Worm (Caenorhabditis elegans) whole organism, L3 larva: ENCODE measurements around the gene hgap-2.

ENCODE experiments used
- R02D3.7 ChIP-seq: fragments of 150-350 bp; optimal IDR thresholded peaks from 2 replicates; lab custom pipeline; 2014; ENCODE audit warnings: missing biosample characterization, missing genetic modification characterization
- eor-1 ChIP-seq, 2 experiments: fragments of 150-350 bp; optimal IDR thresholded peaks; 2 replicates each; lab custom pipeline; 2014 to 2018; ENCODE audit warnings: missing biosample characterization in 2 of 2, missing genetic modification characterization in 2 of 2
- jun-1 ChIP-seq: fragments of 150-350 bp; optimal IDR thresholded peaks from 2 replicates; lab custom pipeline; 2014; ENCODE audit warnings: missing biosample characterization, missing genetic modification reagents, missing genetic modification characterization
- nhr-25 ChIP-seq: sonication (generic microtip); optimal IDR thresholded peaks from 2 replicates; lab custom pipeline; 2017; ENCODE audit warnings: missing biosample characterization, missing genetic modification characterization
- nhr-77 ChIP-seq: fragments of 150-350 bp; optimal IDR thresholded peaks from 2 replicates; lab custom pipeline; 2014; ENCODE audit warnings: missing biosample characterization, missing genetic modification characterization
- pqm-1 ChIP-seq: fragments of 150-350 bp; optimal IDR thresholded peaks from 2 replicates; lab custom pipeline; 2017; ENCODE audit warnings: missing biosample characterization, missing genetic modification characterization, inconsistent platforms
- ztf-11 ChIP-seq: fragments of 150-350 bp; optimal IDR thresholded peaks from 2 replicates; lab custom pipeline; 2014; ENCODE audit warnings: missing biosample characterization, missing genetic modification characterization

DNA sequence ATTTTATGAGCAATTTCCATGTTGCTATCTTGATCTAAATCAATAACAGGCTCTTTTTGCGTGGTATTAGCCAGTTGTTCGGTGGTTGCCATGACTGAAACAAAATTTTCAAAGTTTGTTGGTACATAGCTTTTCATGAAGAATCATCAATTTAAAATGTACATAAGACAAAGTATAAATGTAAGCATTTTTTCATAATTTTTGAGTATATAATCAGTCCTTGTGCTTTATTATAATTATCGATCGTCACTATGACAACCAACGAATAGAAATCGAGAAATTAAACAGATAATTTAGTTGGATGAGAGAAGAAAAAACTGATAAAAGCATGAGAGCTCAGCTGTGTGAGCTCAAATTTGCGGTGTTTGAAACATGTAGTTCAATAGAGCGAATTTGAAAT lies 62.8 kb downstream of the hgap-2 start, which contains the start of gene T22C8.3:
- TF ChIP-seq jun-1 (tag; lab: Kevin White, UChicago) (no peak), ztf-11 (tag; lab: Kevin White, UChicago) (no peak), eor-1 (tag; optimal IDR thresholded peaks at IDR 0.05; lab: Kevin White, UChicago) (no peak), nhr-77 (tag; lab: Kevin White, UChicago) (no peak), pqm-1 (tag; lab: Kevin White, UChicago) (no peak), R02D3.7 (tag; lab: Kevin White, UChicago) (no peak), nhr-25 (no peak)
